Worm (Caenorhabditis elegans) whole organism, L2 larva: ENCODE results near the gene arrd-18.
A peak's percentile ranks its signal among the peaks of the same experiment; 100 is the strongest.

ENCODE experiments used
- C34F6.9 ChIP-seq: fragments of 150-350 bp; optimal IDR thresholded peaks from 2 replicates; lab custom pipeline; 2014; ENCODE audit warnings: missing biosample characterization, missing genetic modification characterization
- F13H6.1 ChIP-seq: sonication (generic microtip); optimal IDR thresholded peaks from 2 replicates; lab custom pipeline; 2016; ENCODE audit warnings: missing genetic modification characterization, missing compliant biosample characterization
- R02D3.7 ChIP-seq: fragments of 150-350 bp; optimal IDR thresholded peaks from 2 replicates; lab custom pipeline; 2014; ENCODE audit warnings: missing biosample characterization, missing genetic modification characterization
- Y55F3AM.14 ChIP-seq: fragments of 200-800 bp; sonication (Bioruptor generic); optimal IDR thresholded peaks from 2 replicates; lab custom pipeline; 2018; ENCODE audit warnings: mild to moderate bottlenecking, missing genetic modification characterization, missing compliant biosample characterization
- aly-2 ChIP-seq: fragments of 150-350 bp; optimal IDR thresholded peaks from 2 replicates; lab custom pipeline; 2014; ENCODE audit warnings: missing biosample characterization, missing genetic modification characterization
- ceh-82 ChIP-seq: fragments of 150-350 bp; optimal IDR thresholded peaks from 2 replicates; lab custom pipeline; 2014; ENCODE audit warnings: missing biosample characterization, missing genetic modification characterization
- crh-2 ChIP-seq: sonication (generic microtip); optimal IDR thresholded peaks from 2 replicates; lab custom pipeline; 2017; ENCODE audit warnings: missing biosample characterization, missing genetic modification characterization
- dmd-4 ChIP-seq: sonication (generic microtip); optimal IDR thresholded peaks from 2 replicates; lab custom pipeline; 2017; ENCODE audit warnings: missing biosample characterization, missing genetic modification characterization
- egl-27 ChIP-seq: sonication (generic microtip); optimal IDR thresholded peaks from 3 replicates; lab custom pipeline; 2017; ENCODE audit warnings: missing biosample characterization, missing genetic modification reagents, missing genetic modification characterization
- elt-1 ChIP-seq: fragments of 150-350 bp; optimal IDR thresholded peaks from 2 replicates; lab custom pipeline; 2014; ENCODE audit warnings: missing biosample characterization, missing genetic modification characterization
- fos-1 ChIP-seq: fragments of 150-350 bp; optimal IDR thresholded peaks from 2 replicates; lab custom pipeline; 2014; ENCODE audit warnings: missing biosample characterization, missing genetic modification characterization
- gmeb-1 ChIP-seq: fragments of 150-350 bp; optimal IDR thresholded peaks from 2 replicates; lab custom pipeline; 2014; ENCODE audit warnings: missing biosample characterization, missing genetic modification characterization
- lin-11 ChIP-seq: fragments of 150-350 bp; sonication (generic microtip); optimal IDR thresholded peaks from 2 replicates; lab custom pipeline; 2014; ENCODE audit warnings: missing biosample characterization, missing genetic modification characterization, inconsistent platforms, mixed read lengths
- lsy-2 ChIP-seq, 2 experiments: fragments of 150-350 bp in 1 of 2; sonication (generic microtip) in 1 of 2; optimal IDR thresholded peaks; 2 replicates each; lab custom pipeline; 2014 to 2017; ENCODE audit warnings: missing biosample characterization in 2 of 2, missing genetic modification characterization in 2 of 2
- mbf-1 ChIP-seq: sonication (generic microtip); optimal IDR thresholded peaks from 2 replicates; lab custom pipeline; 2017; ENCODE audit warnings: missing biosample characterization, missing genetic modification characterization
- mdl-1 ChIP-seq, 2 experiments: fragments of 150-350 bp in 1 of 2; sonication (generic microtip) in 1 of 2; optimal IDR thresholded peaks; 2 replicates each; lab custom pipeline; 2017; ENCODE audit warnings: missing biosample characterization in 2 of 2, missing genetic modification characterization in 2 of 2
- nhr-10 ChIP-seq: sonication (generic microtip); optimal IDR thresholded peaks from 2 replicates; lab custom pipeline; 2017; ENCODE audit warnings: missing biosample characterization, missing genetic modification characterization
- nhr-11 ChIP-seq: fragments of 150-350 bp; optimal IDR thresholded peaks from 2 replicates; lab custom pipeline; 2014; ENCODE audit warnings: missing biosample characterization, missing genetic modification characterization
- nhr-12 ChIP-seq: fragments of 150-350 bp; optimal IDR thresholded peaks from 2 replicates; lab custom pipeline; 2014; ENCODE audit warnings: missing biosample characterization, missing genetic modification characterization
- nhr-129 ChIP-seq: fragments of 150-350 bp; optimal IDR thresholded peaks from 2 replicates; lab custom pipeline; 2014; ENCODE audit warnings: missing biosample characterization, missing genetic modification characterization
- nhr-21 ChIP-seq: fragments of 150-350 bp; optimal IDR thresholded peaks from 2 replicates; lab custom pipeline; 2014; ENCODE audit warnings: missing biosample characterization, missing genetic modification characterization
- nhr-23 ChIP-seq: fragments of 150-350 bp; optimal IDR thresholded peaks from 2 replicates; lab custom pipeline; 2014; ENCODE audit warnings: missing biosample characterization, missing genetic modification reagents, missing genetic modification characterization
- nhr-25 ChIP-seq: fragments of 150-350 bp; sonication (generic microtip); optimal IDR thresholded peaks from 3 replicates; lab custom pipeline; 2014; ENCODE audit warnings: missing biosample characterization, missing genetic modification characterization
- nhr-6 ChIP-seq: fragments of 150-350 bp; optimal IDR thresholded peaks from 2 replicates; lab custom pipeline; 2014; ENCODE audit warnings: missing biosample characterization, missing genetic modification characterization
- nhr-77 ChIP-seq: fragments of 150-350 bp; optimal IDR thresholded peaks from 2 replicates; lab custom pipeline; 2014; ENCODE audit warnings: missing biosample characterization, missing genetic modification characterization
- peb-1 ChIP-seq: fragments of 150-350 bp; optimal IDR thresholded peaks from 2 replicates; lab custom pipeline; 2014; ENCODE audit warnings: missing biosample characterization, missing genetic modification characterization
- skn-1 ChIP-seq: sonication (generic microtip); optimal IDR thresholded peaks from 2 replicates; lab custom pipeline; 2017; ENCODE audit warnings: missing biosample characterization, missing genetic modification characterization
- sma-3 ChIP-seq: sonication (generic microtip); optimal IDR thresholded peaks from 2 replicates; lab custom pipeline; 2016; ENCODE audit warnings: missing genetic modification reagents, missing genetic modification characterization, missing compliant biosample characterization
- sma-9 ChIP-seq, 2 experiments: fragments of 150-350 bp in 1 of 2; sonication (generic microtip) in 1 of 2; optimal IDR thresholded peaks; 2 replicates each; lab custom pipeline; 2014 to 2016; ENCODE audit warnings: missing genetic modification characterization in 2 of 2, mild to moderate bottlenecking in 1 of 2, missing biosample characterization in 1 of 2, missing compliant biosample characterization in 1 of 2, missing genetic modification reagents in 1 of 2, moderate library complexity in 1 of 2
- snpc-4 ChIP-seq: fragments of 150-350 bp; optimal IDR thresholded peaks from 2 replicates; lab custom pipeline; 2014; ENCODE audit warnings: missing biosample characterization, missing genetic modification characterization
- unc-55 ChIP-seq: fragments of 150-350 bp; sonication (generic microtip); optimal IDR thresholded peaks from 3 replicates; lab custom pipeline; 2014; ENCODE audit warnings: missing biosample characterization, missing genetic modification reagents, missing genetic modification characterization
- ztf-1 ChIP-seq: fragments of 200-800 bp; sonication (Bioruptor generic); conservative IDR thresholded peaks from 2 replicates; pipeline ENCODE4 v1.3.6; 2022; ENCODE audit warnings: missing genetic modification characterization, missing compliant biosample characterization
- ztf-11 ChIP-seq: sonication (generic microtip); optimal IDR thresholded peaks from 2 replicates; lab custom pipeline; 2017; ENCODE audit warnings: missing biosample characterization, missing genetic modification characterization
- ztf-4 ChIP-seq: fragments of 150-350 bp; optimal IDR thresholded peaks from 2 replicates; lab custom pipeline; 2014; ENCODE audit warnings: missing biosample characterization, missing genetic modification characterization

arrd-18 gene

ce11 chrV:3346434-3347019, 34.6 kb upstream of the arrd-18 start, which contains the start of gene fbxa-65:
Gene fbxa-65 (minus strand): TSS chrV:3346484.
- no peak for TF ChIP-seq ztf-4
- no peak for TF ChIP-seq nhr-77
- peak; percentile 7 for TF ChIP-seq sma-9 (GFP tag; optimal IDR thresholded peaks at IDR 0.05; lab: Kevin White, UChicago)
- no peak for TF ChIP-seq sma-9 (tag; optimal IDR thresholded peaks at IDR 0.05; lab: Kevin White, UChicago)
- TF ChIP-seq lsy-2 (tag; optimal IDR thresholded peaks at IDR 0.05; lab: Kevin White, UChicago), result peak in 1 of 2 experiments; percentile 19
- TF ChIP-seq dmd-4, result no peak
- peak; percentile 22 for TF ChIP-seq C34F6.9 (tag; lab: Kevin White, UChicago)

ce11 chrV:3344001-3344400, 32.1 kb upstream of the arrd-18 start:
- no peak for TF ChIP-seq aly-2 (tag; lab: Kevin White, UChicago)
- peak; percentile 80 for TF ChIP-seq F13H6.1 (tag; lab: Kevin White, UChicago)
- no peak for TF ChIP-seq lin-11 (tag; lab: Kevin White, UChicago)
- TF ChIP-seq sma-9 (GFP tag; optimal IDR thresholded peaks at IDR 0.05; lab: Kevin White, UChicago), result peak; percentile 91
- TF ChIP-seq sma-9 (tag; optimal IDR thresholded peaks at IDR 0.05; lab: Kevin White, UChicago), result no peak
- no peak for TF ChIP-seq crh-2 (tag; lab: Kevin White, UChicago)
- TF ChIP-seq nhr-6, result no peak
- TF ChIP-seq egl-27 (tag; lab: Kevin White, UChicago), result no peak
- TF ChIP-seq peb-1 (tag; lab: Kevin White, UChicago), result no peak

- no peak for TF ChIP-seq nhr-11 (tag; lab: Kevin White, UChicago)
- no peak for TF ChIP-seq R02D3.7 (tag; lab: Kevin White, UChicago)
- TF ChIP-seq sma-9 (GFP tag; optimal IDR thresholded peaks at IDR 0.05; lab: Kevin White, UChicago), result no peak
- no peak for TF ChIP-seq sma-9 (tag; optimal IDR thresholded peaks at IDR 0.05; lab: Kevin White, UChicago)
- TF ChIP-seq aly-2 (tag; lab: Kevin White, UChicago), result no peak
- TF ChIP-seq sma-3 (GFP tag; lab: Kevin White, UChicago), result no peak
- no peak for TF ChIP-seq nhr-12
- TF ChIP-seq ceh-82 (tag; lab: Kevin White, UChicago), result no peak
- no peak for TF ChIP-seq peb-1 (tag; lab: Kevin White, UChicago)
- TF ChIP-seq ztf-11 (tag; lab: Kevin White, UChicago), result no peak
- TF ChIP-seq unc-55 (GFP tag; lab: Kevin White, UChicago), result no peak
- TF ChIP-seq nhr-129 (tag; lab: Kevin White, UChicago), result no peak
- TF ChIP-seq nhr-21 (tag; lab: Kevin White, UChicago), result no peak
- no peak for TF ChIP-seq nhr-25 (tag; lab: Kevin White, UChicago)
These were observed 30.6 kb upstream of the arrd-18 start, which contains the start of gene C17B7.3 for ce11 chrV:3342504-3342903. Gene C17B7.3 (plus strand): TSS chrV:3342804.

- peak; percentile 40 for TF ChIP-seq sma-9 (GFP tag; optimal IDR thresholded peaks at IDR 0.05; lab: Kevin White, UChicago)
- no peak for TF ChIP-seq sma-9 (tag; optimal IDR thresholded peaks at IDR 0.05; lab: Kevin White, UChicago)
- TF ChIP-seq elt-1 (tag; lab: Kevin White, UChicago), result no peak
These were observed 30.0 kb upstream of the arrd-18 start, which contains the start of gene C17B7.10 for ce11 chrV:3341906-3342305. Gene C17B7.10 (minus strand): TSS chrV:3342006.

ce11 chrV:3339009-3339408, 27.1 kb upstream of the arrd-18 start, which contains the start of gene C17B7.4:
Gene C17B7.4 (plus strand): TSS chrV:3339309.
- TF ChIP-seq nhr-12, result no peak
- TF ChIP-seq mdl-1 (tag; optimal IDR thresholded peaks at IDR 0.05; lab: Kevin White, UChicago), result no peak
- no peak for TF ChIP-seq ceh-82 (tag; lab: Kevin White, UChicago)
- no peak for TF ChIP-seq egl-27 (tag; lab: Kevin White, UChicago)
- no peak for TF ChIP-seq nhr-23 (tag; lab: Kevin White, UChicago)
- no peak for TF ChIP-seq nhr-129 (tag; lab: Kevin White, UChicago)
- TF ChIP-seq unc-55 (GFP tag; lab: Kevin White, UChicago), result no peak
- TF ChIP-seq sma-9 (GFP tag; optimal IDR thresholded peaks at IDR 0.05; lab: Kevin White, UChicago), result no peak
- no peak for TF ChIP-seq sma-9 (tag; optimal IDR thresholded peaks at IDR 0.05; lab: Kevin White, UChicago)
- TF ChIP-seq mbf-1 (tag; lab: Kevin White, UChicago), result no peak
- no peak for TF ChIP-seq nhr-10 (tag; lab: Kevin White, UChicago)
- TF ChIP-seq lin-11 (tag; lab: Kevin White, UChicago), result no peak

- no peak for TF ChIP-seq nhr-129 (tag; lab: Kevin White, UChicago)
- TF ChIP-seq nhr-77, result no peak
- TF ChIP-seq Y55F3AM.14 (GFP tag; lab: Kevin White, UChicago), result no peak
- TF ChIP-seq skn-1, result no peak
- no peak for TF ChIP-seq snpc-4 (tag; lab: Kevin White, UChicago)
- no peak for TF ChIP-seq ceh-82 (tag; lab: Kevin White, UChicago)
- TF ChIP-seq egl-27 (tag; lab: Kevin White, UChicago), result no peak
- no peak for TF ChIP-seq nhr-11 (tag; lab: Kevin White, UChicago)
- no peak for TF ChIP-seq gmeb-1 (tag; lab: Kevin White, UChicago)
- TF ChIP-seq mdl-1 (tag; optimal IDR thresholded peaks at IDR 0.05; lab: Kevin White, UChicago), result no peak
- no peak for TF ChIP-seq sma-9 (GFP tag; optimal IDR thresholded peaks at IDR 0.05; lab: Kevin White, UChicago)
- TF ChIP-seq sma-9 (tag; optimal IDR thresholded peaks at IDR 0.05; lab: Kevin White, UChicago), result no peak
- no peak for TF ChIP-seq aly-2 (tag; lab: Kevin White, UChicago)
- no peak for TF ChIP-seq ztf-1
- no peak for TF ChIP-seq fos-1
These were observed 21.4 kb upstream of the arrd-18 start, which contains the start of gene C17B7.5 for ce11 chrV:3333334-3333733. Gene C17B7.5 (plus strand): TSS chrV:3333634.
